Worm (Caenorhabditis elegans): Measurements from ENCODE around the gene rle-1.

ce11 chrIII:10983153-10983552 is 47.1 kb downstream of the rle-1 start, which contains the start of gene col-92:
- no peak for TF ChIP-seq fkh-10 (GFP tag; optimal IDR thresholded peaks at IDR 0.05)
- no peak for TF ChIP-seq hlh-13 (GFP tag; optimal IDR thresholded peaks at IDR 0.05)
